Fruit fly (Drosophila melanogaster) whole organism, prepupa: Measurements from ENCODE around the gene CG31460.

ENCODE experiments used
- Blimp-1 ChIP-seq: fragments of 200-800 bp; sonication (Bioruptor generic); optimal IDR thresholded peaks from 3 replicates; lab custom pipeline; 2017; ENCODE audit warnings: missing biosample characterization, missing genetic modification characterization, mild to moderate bottlenecking, moderate library complexity, missing genetic modification reagents
- CG10631 ChIP-seq: fragments of 200-800 bp; sonication (Bioruptor generic); optimal IDR thresholded peaks from 2 replicates; lab custom pipeline; 2016; ENCODE audit warnings: missing biosample characterization, missing genetic modification characterization
- CG10669 ChIP-seq: fragments of 200-800 bp; sonication (Bioruptor generic); optimal IDR thresholded peaks from 3 replicates; lab custom pipeline; 2018; ENCODE audit warnings: missing biosample characterization, mild to moderate bottlenecking, missing genetic modification characterization, moderate library complexity
- CG11294 ChIP-seq: fragments of 200-800 bp; sonication (Bioruptor generic); IDR thresholded peaks from 2 replicates; pipeline ENCODE4 v1.3.6; 2022; ENCODE audit warnings: missing biosample characterization, missing genetic modification characterization
- CG11762 ChIP-seq: fragments of 200-800 bp; sonication (Bioruptor generic); optimal IDR thresholded peaks from 3 replicates; lab custom pipeline; 2016; ENCODE audit warnings: missing biosample characterization, missing genetic modification characterization; ENCODE audit not compliant: insufficient read depth
- CG11902 ChIP-seq: fragments of 200-800 bp; sonication (Bioruptor generic); optimal IDR thresholded peaks from 3 replicates; lab custom pipeline; 2016; ENCODE audit warnings: missing biosample characterization, missing genetic modification characterization
- CG15336 ChIP-seq: fragments of 200-800 bp; sonication (Bioruptor generic); IDR thresholded peaks from 2 replicates; pipeline ENCODE4 v1.3.6; 2022; ENCODE audit warnings: missing biosample characterization, missing genetic modification characterization
- CG1621 ChIP-seq: fragments of 200-800 bp; sonication (Bioruptor generic); optimal IDR thresholded peaks from 3 replicates; lab custom pipeline; 2018; ENCODE audit warnings: missing biosample characterization, mild to moderate bottlenecking, missing genetic modification characterization
- CG16779 ChIP-seq: fragments of 200-800 bp; sonication (Bioruptor generic); optimal IDR thresholded peaks from 3 replicates; lab custom pipeline; 2017; ENCODE audit warnings: missing biosample characterization, mild to moderate bottlenecking, missing genetic modification characterization
- CG3032 ChIP-seq: fragments of 200-800 bp; optimal IDR thresholded peaks from 2 replicates; lab custom pipeline; 2019; ENCODE audit warnings: missing biosample characterization, mild to moderate bottlenecking, missing genetic modification characterization, moderate library complexity
- CG31627 ChIP-seq: fragments of 200-800 bp; sonication (Bioruptor generic); optimal IDR thresholded peaks from 3 replicates; lab custom pipeline; 2016; ENCODE audit warnings: missing biosample characterization, missing genetic modification characterization
- CG32006 ChIP-seq: fragments of 200-800 bp; sonication (Bioruptor generic); optimal IDR thresholded peaks from 3 replicates; lab custom pipeline; 2017; ENCODE audit warnings: missing biosample characterization, mild to moderate bottlenecking, missing genetic modification characterization
- CG3919 ChIP-seq: fragments of 200-800 bp; sonication (Bioruptor generic); optimal IDR thresholded peaks from 3 replicates; lab custom pipeline; 2016; ENCODE audit warnings: missing biosample characterization, missing genetic modification characterization
- CG4318 ChIP-seq: fragments of 200-800 bp; sonication (Bioruptor generic); optimal IDR thresholded peaks from 3 replicates; lab custom pipeline; 2017; ENCODE audit warnings: missing biosample characterization, mild to moderate bottlenecking, missing genetic modification characterization
- CG6163 ChIP-seq: fragments of 200-800 bp; sonication (Bioruptor generic); IDR thresholded peaks from 3 replicates; pipeline ENCODE4 v1.3.6; 2022; ENCODE audit warnings: missing biosample characterization, missing genetic modification characterization
- CG6276 ChIP-seq: fragments of 200-800 bp; sonication (Bioruptor generic); optimal IDR thresholded peaks from 2 replicates; lab custom pipeline; 2017; ENCODE audit warnings: missing biosample characterization, mild to moderate bottlenecking, missing genetic modification characterization
- CG6792 ChIP-seq: fragments of 200-800 bp; sonication (Bioruptor generic); optimal IDR thresholded peaks from 3 replicates; lab custom pipeline; 2016; ENCODE audit warnings: missing biosample characterization, missing genetic modification characterization
- CG6808 ChIP-seq: fragments of 200-800 bp; sonication (Bioruptor generic); optimal IDR thresholded peaks from 3 replicates; lab custom pipeline; 2017; ENCODE audit warnings: missing biosample characterization, missing genetic modification characterization, mild to moderate bottlenecking, moderate library complexity, missing genetic modification reagents
- CG6854 ChIP-seq: fragments of 200-800 bp; sonication (Bioruptor generic); optimal IDR thresholded peaks from 2 replicates; lab custom pipeline; 2017; ENCODE audit warnings: missing biosample characterization, mild to moderate bottlenecking, missing genetic modification characterization
- CG7368 ChIP-seq: fragments of 200-800 bp; sonication (Bioruptor generic); optimal IDR thresholded peaks from 3 replicates; lab custom pipeline; 2016; ENCODE audit warnings: missing biosample characterization, missing genetic modification characterization
- CG8119 ChIP-seq: fragments of 200-800 bp; sonication (Bioruptor generic); IDR thresholded peaks from 3 replicates; pipeline ENCODE4 v1.3.6; 2022; ENCODE audit warnings: missing biosample characterization, missing genetic modification characterization
- CG8319 ChIP-seq: fragments of 200-800 bp; sonication (Bioruptor generic); optimal IDR thresholded peaks from 3 replicates; lab custom pipeline; 2016; ENCODE audit warnings: missing biosample characterization, missing genetic modification characterization
- CG8632 ChIP-seq: fragments of 200-800 bp; sonication (Bioruptor generic); optimal IDR thresholded peaks from 3 replicates; lab custom pipeline; 2016; ENCODE audit warnings: missing biosample characterization, missing genetic modification characterization
- Eip78C ChIP-seq: fragments of 200-800 bp; sonication (Bioruptor generic); peaks from one replicate; lab custom pipeline; 2016; ENCODE audit warnings: missing biosample characterization, missing genetic modification characterization
- Eip93F ChIP-seq: fragments of 200-800 bp; sonication (Bioruptor generic); optimal IDR thresholded peaks from 2 replicates; lab custom pipeline; 2016; ENCODE audit warnings: missing biosample characterization, mild to moderate bottlenecking, missing genetic modification characterization
- Ets21C ChIP-seq: fragments of 200-800 bp; sonication (Bioruptor generic); optimal IDR thresholded peaks from 3 replicates; lab custom pipeline; 2016; ENCODE audit warnings: missing biosample characterization, missing genetic modification characterization
- Gug ChIP-seq: fragments of 200-800 bp; sonication (Bioruptor generic); IDR thresholded peaks from 2 replicates; pipeline ENCODE4 v1.3.6; 2022; ENCODE audit warnings: missing biosample characterization, missing genetic modification characterization
- Hr38 ChIP-seq: sonication (Bioruptor generic); optimal IDR thresholded peaks from 2 replicates; lab custom pipeline; 2016; ENCODE audit warnings: missing biosample characterization, missing genetic modification characterization
- Hr39 ChIP-seq: fragments of 200-800 bp; sonication (Bioruptor generic); optimal IDR thresholded peaks from 2 replicates; lab custom pipeline; 2016; ENCODE audit warnings: missing biosample characterization, missing genetic modification characterization
- Hr4 ChIP-seq: fragments of 200-800 bp; sonication (Bioruptor generic); optimal IDR thresholded peaks from 3 replicates; lab custom pipeline; 2016; ENCODE audit warnings: missing biosample characterization, missing genetic modification characterization
- Lpt ChIP-seq: fragments of 200-800 bp; sonication (Bioruptor generic); optimal IDR thresholded peaks from 3 replicates; lab custom pipeline; 2016; ENCODE audit warnings: missing biosample characterization, missing genetic modification characterization
- Met ChIP-seq: fragments of 200-800 bp; sonication (Bioruptor generic); optimal IDR thresholded peaks from 3 replicates; lab custom pipeline; 2016; ENCODE audit warnings: missing biosample characterization, missing genetic modification characterization
- Smox ChIP-seq: fragments of 200-800 bp; sonication (Bioruptor generic); optimal IDR thresholded peaks from 3 replicates; lab custom pipeline; 2016; ENCODE audit warnings: missing biosample characterization, missing genetic modification characterization
- Sox102F ChIP-seq: fragments of 200-800 bp; sonication (Bioruptor generic); optimal IDR thresholded peaks from 2 replicates; lab custom pipeline; 2016; ENCODE audit warnings: missing biosample characterization, mild to moderate bottlenecking, missing genetic modification characterization
- Sox14 ChIP-seq: fragments of 200-800 bp; sonication (Bioruptor generic); optimal IDR thresholded peaks from 3 replicates; lab custom pipeline; 2016; ENCODE audit warnings: missing biosample characterization, missing genetic modification characterization
- Sox15 ChIP-seq: fragments of 200-800 bp; sonication (Bioruptor generic); optimal IDR thresholded peaks from 3 replicates; lab custom pipeline; 2016; ENCODE audit warnings: missing biosample characterization, missing genetic modification characterization
- achi ChIP-seq: fragments of 200-800 bp; sonication (Bioruptor generic); optimal IDR thresholded peaks from 3 replicates; lab custom pipeline; 2016; ENCODE audit warnings: missing biosample characterization, missing genetic modification characterization
- acj6 ChIP-seq: fragments of 200-800 bp; sonication (Bioruptor generic); optimal IDR thresholded peaks from 3 replicates; lab custom pipeline; 2016; ENCODE audit warnings: missing biosample characterization, missing genetic modification characterization
- dac ChIP-seq: fragments of 200-800 bp; sonication (Bioruptor generic); optimal IDR thresholded peaks from 2 replicates; lab custom pipeline; 2017; ENCODE audit warnings: missing biosample characterization, mild to moderate bottlenecking, missing genetic modification characterization
- dsx ChIP-seq: fragments of 200-800 bp; optimal IDR thresholded peaks from 3 replicates; lab custom pipeline; 2019; ENCODE audit warnings: missing biosample characterization, mild to moderate bottlenecking, missing genetic modification characterization, moderate library complexity; ENCODE audit not compliant: poor library complexity, severe bottlenecking
- eg ChIP-seq: fragments of 200-800 bp; sonication (Bioruptor generic); IDR thresholded peaks from 3 replicates; pipeline ENCODE4 v1.3.6; 2022; ENCODE audit warnings: missing biosample characterization, missing genetic modification characterization
- esn ChIP-seq: fragments of 200-800 bp; sonication (Bioruptor generic); optimal IDR thresholded peaks from 2 replicates; lab custom pipeline; 2016; ENCODE audit warnings: missing biosample characterization, mild to moderate bottlenecking, missing genetic modification characterization, moderate library complexity
- fd59A ChIP-seq: fragments of 200-800 bp; sonication (Bioruptor generic); optimal IDR thresholded peaks from 2 replicates; lab custom pipeline; 2017; ENCODE audit warnings: missing biosample characterization, mild to moderate bottlenecking, missing genetic modification characterization, missing genetic modification reagents
- fd85E ChIP-seq: fragments of 200-800 bp; sonication (Bioruptor generic); optimal IDR thresholded peaks from 3 replicates; lab custom pipeline; 2016; ENCODE audit warnings: missing biosample characterization, missing genetic modification characterization
- fkh ChIP-seq: fragments of 200-800 bp; sonication (Bioruptor generic); optimal IDR thresholded peaks from 3 replicates; lab custom pipeline; 2017; ENCODE audit warnings: missing biosample characterization, mild to moderate bottlenecking, missing genetic modification characterization, moderate library complexity
- lz ChIP-seq: fragments of 200-800 bp; sonication (Bioruptor generic); optimal IDR thresholded peaks from 3 replicates; lab custom pipeline; 2016; ENCODE audit warnings: missing biosample characterization, missing genetic modification characterization
- net ChIP-seq: fragments of 200-800 bp; sonication (Bioruptor generic); optimal IDR thresholded peaks from 3 replicates; lab custom pipeline; 2016; ENCODE audit warnings: missing biosample characterization, missing genetic modification characterization
- pdm3 ChIP-seq: fragments of 200-800 bp; sonication (Bioruptor generic); optimal IDR thresholded peaks from 3 replicates; lab custom pipeline; 2016; ENCODE audit warnings: missing biosample characterization, missing genetic modification characterization
- salr ChIP-seq, 2 experiments: fragments of 200-800 bp; sonication (Bioruptor generic); optimal IDR thresholded peaks; 3 replicates each; lab custom pipeline; 2016 to 2018; ENCODE audit warnings: missing biosample characterization in 2 of 2, missing genetic modification characterization in 2 of 2, mild to moderate bottlenecking in 1 of 2
- spab ChIP-seq: fragments of 200-800 bp; sonication (Bioruptor generic); optimal IDR thresholded peaks from 2 replicates; lab custom pipeline; 2017; ENCODE audit warnings: missing biosample characterization, mild to moderate bottlenecking, missing genetic modification characterization, missing genetic modification reagents
- ss ChIP-seq, 2 experiments: fragments of 200-800 bp; sonication (Bioruptor generic); optimal IDR thresholded peaks; 2 replicates in 1 of 2; 3 replicates in 1 of 2; lab custom pipeline; 2017 to 2018; ENCODE audit warnings: mild to moderate bottlenecking in 2 of 2, missing biosample characterization in 2 of 2, missing genetic modification characterization in 2 of 2, moderate library complexity in 1 of 2
- svp ChIP-seq: fragments of 200-800 bp; sonication (Bioruptor generic); peaks from one replicate; lab custom pipeline; 2016; ENCODE audit warnings: missing biosample characterization, missing genetic modification characterization
- vri ChIP-seq: fragments of 200-800 bp; sonication (Bioruptor generic); optimal IDR thresholded peaks from 3 replicates; lab custom pipeline; 2016; ENCODE audit warnings: missing biosample characterization, mild to moderate bottlenecking, missing genetic modification characterization

The CG31460 gene

DNA sequence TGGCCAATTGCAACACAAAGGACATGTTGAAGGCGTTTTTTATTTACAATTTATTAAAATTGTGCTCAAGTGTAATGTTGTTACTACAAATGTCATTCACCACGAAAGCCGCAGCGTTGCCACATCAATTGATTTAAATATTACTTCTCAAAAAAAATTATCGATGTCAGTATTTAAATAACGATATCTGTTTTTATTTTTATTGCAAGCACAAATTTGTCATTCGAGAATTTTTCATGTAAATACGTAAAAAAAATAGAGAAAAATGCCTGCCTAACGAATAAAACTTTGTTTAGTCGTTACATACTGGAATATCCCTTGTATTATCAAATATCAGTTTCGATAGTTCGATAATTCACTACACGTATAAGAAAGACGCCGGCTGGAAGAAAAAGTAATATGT is at the start of gene CG31460, which contains the start of gene mRpS18A:
TSS of gene CG31460 (plus strand) at position 190 of the 403 bp plus-strand sequence.
TSS of gene mRpS18A (minus strand) at position 110 of the 403 bp plus-strand sequence.
- no peak for TF ChIP-seq spab
- TF ChIP-seq CG6792 (GFP tag; lab: Kevin White, UChicago) = no peak
- TF ChIP-seq CG3032 = no peak
- TF ChIP-seq dsx (GFP tag; lab: Kevin White, UChicago) = no peak
- TF ChIP-seq CG11902 = no peak
- TF ChIP-seq Eip78C (GFP tag; lab: Kevin White, UChicago) = no peak
- no peak for TF ChIP-seq CG11294
- TF ChIP-seq CG6854 = no peak
- no peak for TF ChIP-seq CG15336 (GFP tag; lab: Robert Waterston, UW)
- no peak for TF ChIP-seq eg (GFP tag; lab: Robert Waterston, UW)
- TF ChIP-seq CG8119 (GFP tag; lab: Robert Waterston, UW) = no peak
- peak; percentile 30 for TF ChIP-seq Hr39 (GFP tag; lab: Kevin White, UChicago)
- peak; percentile 6 for TF ChIP-seq Ets21C (GFP tag; lab: Kevin White, UChicago)
- TF ChIP-seq Hr4 (GFP tag; lab: Kevin White, UChicago) = no peak
- peak; percentile 13 for TF ChIP-seq lz (GFP tag; lab: Kevin White, UChicago)
- no peak for TF ChIP-seq Blimp-1 (GFP tag; lab: Kevin White, UChicago)
- no peak for TF ChIP-seq esn (GFP tag; lab: Kevin White, UChicago)
- no peak for TF ChIP-seq Sox102F (GFP tag; lab: Kevin White, UChicago)
- no peak for TF ChIP-seq net
- no peak for TF ChIP-seq vri
- TF ChIP-seq dac (GFP tag; lab: Kevin White, UChicago) = no peak
- TF ChIP-seq fd59A = no peak
- TF ChIP-seq Lpt (GFP tag; lab: Kevin White, UChicago) = no peak
- TF ChIP-seq CG8632 (GFP tag; lab: Kevin White, UChicago) = no peak
- TF ChIP-seq CG16779 (tag; lab: Kevin White, UChicago) = no peak
- no peak for TF ChIP-seq CG4318
- no peak for TF ChIP-seq CG6808 (GFP tag; lab: Kevin White, UChicago)
- peak; percentile 22 for TF ChIP-seq Smox (GFP tag; lab: Kevin White, UChicago)
- TF ChIP-seq CG7368 (GFP tag; lab: Kevin White, UChicago) = no peak
- peak; percentile 3 for TF ChIP-seq CG10631 (GFP tag; lab: Kevin White, UChicago)
- no peak for TF ChIP-seq CG32006 (GFP tag; lab: Kevin White, UChicago)
- no peak for TF ChIP-seq CG11762 (GFP tag; lab: Kevin White, UChicago)
- TF ChIP-seq Hr38 (GFP tag; lab: Kevin White, UChicago) = no peak
- no peak for TF ChIP-seq Sox15 (GFP tag; lab: Kevin White, UChicago)
- TF ChIP-seq Met (GFP tag; lab: Kevin White, UChicago) = no peak
- TF ChIP-seq Sox14 (GFP tag; lab: Kevin White, UChicago) = no peak
- TF ChIP-seq Gug (GFP tag; lab: Robert Waterston, UW) = no peak
- no peak for TF ChIP-seq Eip93F
- peak; percentile 1 for TF ChIP-seq svp (GFP tag; lab: Kevin White, UChicago)
- TF ChIP-seq pdm3 (GFP tag; lab: Kevin White, UChicago) = no peak
- TF ChIP-seq fd85E (GFP tag; lab: Kevin White, UChicago) = no peak
- no peak for TF ChIP-seq salr (GFP tag; optimal IDR thresholded peaks at IDR 0.05; lab: Kevin White, UChicago)
- no peak for TF ChIP-seq achi (GFP tag; lab: Kevin White, UChicago)
- TF ChIP-seq CG10669 (GFP tag; lab: Kevin White, UChicago) = no peak
- TF ChIP-seq acj6 (GFP tag; lab: Kevin White, UChicago) = no peak
- TF ChIP-seq fkh (GFP tag; lab: Kevin White, UChicago) = no peak
- TF ChIP-seq CG8319 (GFP tag; lab: Kevin White, UChicago) = no peak
- TF ChIP-seq ss (GFP tag; optimal IDR thresholded peaks at IDR 0.05; lab: Kevin White, UChicago) = no peak
- no peak for TF ChIP-seq CG1621
- peak; percentile 41 for TF ChIP-seq CG31627 (GFP tag; lab: Kevin White, UChicago)
- TF ChIP-seq CG3919 = no peak
- TF ChIP-seq CG6163 = no peak
- no peak for TF ChIP-seq CG6276 (GFP tag; lab: Kevin White, UChicago)
